Worm (Caenorhabditis elegans) whole organism, L4 larva: Measurements from ENCODE around the gene srh-169.

Source experiments
- F10B5.3 ChIP-seq: sonication (generic microtip); optimal IDR thresholded peaks from 2 replicates; lab custom pipeline; 2016; ENCODE audit warnings: mild to moderate bottlenecking, missing genetic modification characterization, missing compliant biosample characterization
- F49E8.2 ChIP-seq: sonication (generic microtip); optimal IDR thresholded peaks from 2 replicates; lab custom pipeline; 2016; ENCODE audit warnings: missing compliant biosample characterization, mild to moderate bottlenecking, missing genetic modification characterization, borderline replicate concordance
- T20F7.1 ChIP-seq: fragments of 200-800 bp; sonication (Bioruptor generic); optimal IDR thresholded peaks from 2 replicates; lab custom pipeline; 2018; ENCODE audit warnings: mild to moderate bottlenecking, missing genetic modification characterization, missing compliant biosample characterization
- Y75B8A.6 ChIP-seq: fragments of 200-800 bp; sonication (Bioruptor generic); IDR thresholded peaks from 2 replicates; pipeline ENCODE4 v1.3.6; 2022; ENCODE audit warnings: missing genetic modification reagents, missing genetic modification characterization, missing compliant biosample characterization
- ZK546.5 ChIP-seq, 2 experiments: sonication (generic microtip); optimal IDR thresholded peaks; 2 replicates each; lab custom pipeline; 2017; ENCODE audit warnings: missing biosample characterization in 2 of 2, missing genetic modification characterization in 2 of 2
- aha-1 ChIP-seq: fragments of 150-350 bp; peaks from one replicate; lab custom pipeline; 2014; ENCODE audit warnings: missing biosample characterization, missing genetic modification characterization
- arid-1 ChIP-seq: fragments of 200-800 bp; sonication (Bioruptor generic); conservative IDR thresholded peaks from 2 replicates; pipeline ENCODE4 v1.3.6; 2022; ENCODE audit warnings: missing genetic modification reagents, missing genetic modification characterization, missing compliant biosample characterization
- attf-4 ChIP-seq: sonication (generic microtip); optimal IDR thresholded peaks from 3 replicates; lab custom pipeline; 2017; ENCODE audit warnings: missing biosample characterization, missing genetic modification characterization
- ceh-20 ChIP-seq: fragments of 200-800 bp; sonication (Bioruptor generic); IDR thresholded peaks from 2 replicates; pipeline ENCODE4 v1.3.6; 2022; ENCODE audit warnings: missing genetic modification reagents, missing genetic modification characterization, missing compliant biosample characterization
- ceh-32 ChIP-seq: sonication (generic microtip); optimal IDR thresholded peaks from 2 replicates; lab custom pipeline; 2016; ENCODE audit warnings: mild to moderate bottlenecking, missing genetic modification characterization, missing compliant biosample characterization; ENCODE audit not compliant: poor library complexity
- ceh-82 ChIP-seq: sonication (generic microtip); optimal IDR thresholded peaks from 2 replicates; lab custom pipeline; 2017; ENCODE audit warnings: missing biosample characterization, missing genetic modification characterization
- daf-12 ChIP-seq: fragments of 150-350 bp; optimal IDR thresholded peaks from 2 replicates; lab custom pipeline; 2014; ENCODE audit warnings: missing biosample characterization, missing genetic modification reagents, missing genetic modification characterization
- daf-8 ChIP-seq: fragments of 200-800 bp; sonication (Bioruptor generic); IDR thresholded peaks from 2 replicates; pipeline ENCODE4 v1.3.6; 2022; ENCODE audit warnings: missing genetic modification characterization, missing compliant biosample characterization
- dmd-9 ChIP-seq: fragments of 200-800 bp; sonication (Bioruptor generic); IDR thresholded peaks from 2 replicates; pipeline ENCODE4 v1.3.6; 2022; ENCODE audit warnings: missing genetic modification reagents, missing genetic modification characterization, missing compliant biosample characterization
- fos-1 ChIP-seq: fragments of 150-350 bp; optimal IDR thresholded peaks from 2 replicates; lab custom pipeline; 2014; ENCODE audit warnings: missing biosample characterization, missing genetic modification characterization
- jun-1 ChIP-seq: fragments of 150-350 bp; optimal IDR thresholded peaks from 2 replicates; lab custom pipeline; 2014; ENCODE audit warnings: missing biosample characterization, missing genetic modification reagents, missing genetic modification characterization
- lin-1 ChIP-seq: fragments of 200-800 bp; sonication (Bioruptor generic); IDR thresholded peaks from 2 replicates; pipeline ENCODE4 v1.3.6; 2022; ENCODE audit warnings: missing genetic modification reagents, missing genetic modification characterization, missing compliant biosample characterization
- lin-15B ChIP-seq: fragments of 150-350 bp; sonication (generic microtip); optimal IDR thresholded peaks from 3 replicates; lab custom pipeline; 2014; ENCODE audit warnings: missing biosample characterization, missing genetic modification characterization
- lin-38 ChIP-seq: fragments of 200-800 bp; sonication (Bioruptor generic); IDR thresholded peaks from 2 replicates; pipeline ENCODE4 v1.3.6; 2022; ENCODE audit warnings: missing genetic modification reagents, missing genetic modification characterization, missing compliant biosample characterization
- lin-39 ChIP-seq: fragments of 150-350 bp; optimal IDR thresholded peaks from 2 replicates; lab custom pipeline; 2014; ENCODE audit warnings: missing biosample characterization, missing genetic modification reagents, missing genetic modification characterization
- lir-3 ChIP-seq: sonication (generic microtip); optimal IDR thresholded peaks from 2 replicates; lab custom pipeline; 2016; ENCODE audit warnings: mild to moderate bottlenecking, missing genetic modification characterization, missing compliant biosample characterization
- madf-9 ChIP-seq: fragments of 200-800 bp; sonication (Bioruptor generic); conservative IDR thresholded peaks from 2 replicates; pipeline ENCODE4 v1.3.6; 2022; ENCODE audit warnings: missing genetic modification reagents, missing genetic modification characterization, missing compliant biosample characterization
- mep-1 ChIP-seq: fragments of 150-350 bp; sonication (generic microtip); optimal IDR thresholded peaks from 3 replicates; lab custom pipeline; 2014; ENCODE audit warnings: missing biosample characterization, missing genetic modification characterization
- mes-2 ChIP-seq: sonication (generic microtip); optimal IDR thresholded peaks from 2 replicates; lab custom pipeline; 2016; ENCODE audit warnings: missing genotype, mild to moderate bottlenecking, missing genetic modification characterization, missing compliant biosample characterization; ENCODE audit not compliant: poor library complexity, severe bottlenecking
- mxl-2 ChIP-seq: fragments of 200-800 bp; sonication (Bioruptor generic); conservative IDR thresholded peaks from 2 replicates; pipeline ENCODE4 v1.3.6; 2022; ENCODE audit warnings: missing genetic modification reagents, missing genetic modification characterization, missing compliant biosample characterization
- mxl-3 ChIP-seq: fragments of 200-800 bp; sonication (Bioruptor generic); optimal IDR thresholded peaks from 2 replicates; lab custom pipeline; 2018; ENCODE audit warnings: mild to moderate bottlenecking, missing genetic modification characterization, missing compliant biosample characterization
- nhr-102 ChIP-seq: sonication (generic microtip); optimal IDR thresholded peaks from 2 replicates; lab custom pipeline; 2016; ENCODE audit warnings: mild to moderate bottlenecking, missing genetic modification characterization, moderate library complexity, missing compliant biosample characterization
- nhr-25 ChIP-seq: sonication (generic microtip); optimal IDR thresholded peaks from 2 replicates; lab custom pipeline; 2017; ENCODE audit warnings: missing genetic modification characterization, mild to moderate bottlenecking, missing compliant biosample characterization, antibody characterized with exemption, moderate library complexity, borderline replicate concordance; ENCODE audit not compliant: insufficient read depth
- nhr-28 ChIP-seq: fragments of 150-350 bp; optimal IDR thresholded peaks from 2 replicates; lab custom pipeline; 2014; ENCODE audit warnings: missing biosample characterization, missing genetic modification characterization
- nhr-41 ChIP-seq: fragments of 200-800 bp; sonication (Bioruptor generic); IDR thresholded peaks from 2 replicates; pipeline ENCODE4 v1.3.6; 2022; ENCODE audit warnings: missing genetic modification reagents, missing genetic modification characterization, missing compliant biosample characterization
- nhr-48 ChIP-seq: sonication (generic microtip); optimal IDR thresholded peaks from 2 replicates; lab custom pipeline; 2016; ENCODE audit warnings: mild to moderate bottlenecking, missing genetic modification characterization, missing compliant biosample characterization
- php-3 ChIP-seq: fragments of 200-800 bp; sonication (Bioruptor generic); IDR thresholded peaks from 2 replicates; pipeline ENCODE4 v1.3.6; 2022; ENCODE audit warnings: missing genetic modification reagents, missing genetic modification characterization, missing compliant biosample characterization
- saeg-2 ChIP-seq: fragments of 200-800 bp; sonication (Bioruptor generic); IDR thresholded peaks from 2 replicates; pipeline ENCODE4 v1.3.6; 2022; ENCODE audit warnings: missing genetic modification reagents, missing genetic modification characterization, missing compliant biosample characterization
- snpc-4 ChIP-seq: fragments of 150-350 bp; optimal IDR thresholded peaks from 2 replicates; lab custom pipeline; 2014; ENCODE audit warnings: missing biosample characterization, missing genetic modification characterization
- unc-39 ChIP-seq: sonication (generic microtip); optimal IDR thresholded peaks from 2 replicates; lab custom pipeline; 2017; ENCODE audit warnings: missing biosample characterization, missing genetic modification characterization
- unc-62 ChIP-seq, 3 experiments: fragments of 150-350 bp in 1 of 3; sonication (generic microtip); optimal IDR thresholded peaks in 2 of 3; peaks in 1 of 3; 1 replicate in 1 of 3; 2 replicates in 2 of 3; lab custom pipeline; 2014 to 2017; ENCODE audit warnings: missing biosample characterization in 3 of 3, missing genetic modification characterization in 3 of 3, missing genetic modification reagents in 3 of 3, missing genotype in 1 of 3
- zfp-2 ChIP-seq: sonication (generic microtip); optimal IDR thresholded peaks from 2 replicates; lab custom pipeline; 2016; ENCODE audit warnings: mild to moderate bottlenecking, missing genetic modification characterization, missing compliant biosample characterization
- zfp-3 ChIP-seq: fragments of 200-800 bp; sonication (Bioruptor generic); conservative IDR thresholded peaks from 2 replicates; pipeline ENCODE4 v1.3.6; 2022; ENCODE audit warnings: missing genetic modification reagents, missing genetic modification characterization, missing compliant biosample characterization
- ztf-11 ChIP-seq: fragments of 150-350 bp; optimal IDR thresholded peaks from 2 replicates; lab custom pipeline; 2014; ENCODE audit warnings: missing biosample characterization, missing genetic modification characterization

Gene srh-169

DNA sequence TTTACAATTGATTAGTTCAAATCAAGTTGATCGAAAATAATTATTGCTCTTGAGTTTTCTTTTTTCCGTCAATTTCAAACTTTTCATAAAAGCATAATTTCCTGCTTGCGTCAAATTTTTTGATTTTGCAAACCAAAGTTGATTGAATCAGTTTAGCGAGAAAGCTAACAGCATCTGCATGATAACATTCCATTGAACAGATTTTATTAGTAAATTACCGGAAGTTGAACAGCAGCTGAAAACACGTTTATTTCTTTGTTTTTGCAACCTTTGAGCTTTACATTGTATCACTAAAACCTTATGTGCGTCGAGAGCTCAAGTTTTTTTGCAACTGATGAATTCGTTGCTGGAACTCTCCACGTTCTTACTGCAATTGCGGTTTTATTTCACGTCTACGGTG, at the start of gene srh-169:
Gene srh-169, plus strand, starts transcription at position 301 of the 400 bp plus-strand sequence.
- no peak for TF ChIP-seq ZK546.5 (tag; optimal IDR thresholded peaks at IDR 0.05; lab: Kevin White, UChicago)
- peak in 1 of 2 experiments; percentile 58 for TF ChIP-seq unc-62 (GFP tag; optimal IDR thresholded peaks at IDR 0.05 in 1 of 2; lab: Kevin White, UChicago)
- no peak for TF ChIP-seq unc-62 (tag; optimal IDR thresholded peaks at IDR 0.05; lab: Kevin White, UChicago)

DNA sequence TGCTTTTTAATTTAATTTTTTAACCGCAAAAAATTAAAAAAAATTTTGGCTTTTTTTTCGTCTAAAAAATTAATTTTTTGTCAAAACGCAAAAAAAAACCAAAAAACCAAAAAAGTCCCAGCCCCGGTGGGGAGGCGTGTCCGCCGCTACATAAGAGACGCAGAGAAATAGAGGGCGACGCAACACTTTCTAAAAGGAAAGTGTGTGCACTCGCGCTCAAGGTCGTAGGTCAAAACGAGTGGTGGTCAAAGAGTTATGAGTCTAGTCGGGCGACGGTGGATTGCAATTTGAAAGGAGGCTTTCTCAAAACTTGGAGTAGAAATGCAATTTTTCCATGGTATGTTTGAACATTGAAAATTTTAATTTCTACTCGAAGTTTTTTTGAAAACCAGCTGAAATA, 43.1 kb upstream of the srh-169 start:
- TF ChIP-seq madf-9 (GFP tag; lab: Robert Waterston, UW) (no peak), lin-15B (tag; lab: Kevin White, UChicago) (no peak), nhr-102 (tag; lab: Kevin White, UChicago) (no peak), mxl-3 (GFP tag; lab: Kevin White, UChicago) (no peak), T20F7.1 (GFP tag; lab: Kevin White, UChicago) (no peak), Y75B8A.6 (GFP tag; lab: Robert Waterston, UW) (no peak), zfp-3 (GFP tag; lab: Robert Waterston, UW) (no peak), unc-62 (GFP tag; optimal IDR thresholded peaks at IDR 0.05 in 1 of 2; lab: Kevin White, UChicago) (no peak), unc-62 (tag; optimal IDR thresholded peaks at IDR 0.05; lab: Kevin White, UChicago) (no peak), lir-3 (tag; lab: Kevin White, UChicago) (no peak), dmd-9 (GFP tag; lab: Robert Waterston, UW) (no peak), ceh-20 (GFP tag; lab: Robert Waterston, UW) (no peak), zfp-2 (tag; lab: Kevin White, UChicago) (no peak), arid-1 (GFP tag; lab: Robert Waterston, UW) (no peak), lin-38 (GFP tag; lab: Robert Waterston, UW) (no peak), snpc-4 (tag; lab: Kevin White, UChicago) (no peak), saeg-2 (GFP tag; lab: Robert Waterston, UW) (no peak), attf-4 (no peak), lin-39 (tag; lab: Kevin White, UChicago) (no peak), fos-1 (tag; lab: Kevin White, UChicago) (no peak), ceh-32 (tag; lab: Kevin White, UChicago) (no peak)

DNA sequence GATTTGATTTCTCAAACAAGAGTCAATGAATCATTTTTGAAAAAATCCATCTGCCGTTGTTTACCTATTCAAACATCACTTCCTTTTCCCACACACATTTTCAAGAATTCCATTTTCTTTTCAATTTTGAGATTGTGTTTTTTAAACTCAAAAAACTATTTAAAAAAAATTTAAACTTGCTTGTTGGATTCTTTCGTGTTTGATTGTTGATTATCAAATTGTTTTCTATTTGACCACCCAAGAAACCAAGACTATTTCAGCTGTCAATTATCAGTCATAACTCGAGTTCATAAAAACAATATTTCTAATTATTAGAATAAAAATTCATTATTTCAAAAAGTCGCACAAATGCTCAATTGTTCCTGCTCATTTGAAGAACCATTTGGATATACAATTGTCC, 42.4 kb upstream of the srh-169 start, which contains the start of gene srh-8:
Gene srh-8, plus strand, starts transcription at position 301 of the 400 bp plus-strand sequence.
- TF ChIP-seq lin-38 (GFP tag; lab: Robert Waterston, UW) (no peak), F49E8.2 (no peak), mep-1 (tag; lab: Kevin White, UChicago) (no peak), lin-1 (no peak), aha-1 (tag; lab: Kevin White, UChicago) (peak; percentile 25), daf-8 (GFP tag; lab: Robert Waterston, UW) (no peak)

DNA sequence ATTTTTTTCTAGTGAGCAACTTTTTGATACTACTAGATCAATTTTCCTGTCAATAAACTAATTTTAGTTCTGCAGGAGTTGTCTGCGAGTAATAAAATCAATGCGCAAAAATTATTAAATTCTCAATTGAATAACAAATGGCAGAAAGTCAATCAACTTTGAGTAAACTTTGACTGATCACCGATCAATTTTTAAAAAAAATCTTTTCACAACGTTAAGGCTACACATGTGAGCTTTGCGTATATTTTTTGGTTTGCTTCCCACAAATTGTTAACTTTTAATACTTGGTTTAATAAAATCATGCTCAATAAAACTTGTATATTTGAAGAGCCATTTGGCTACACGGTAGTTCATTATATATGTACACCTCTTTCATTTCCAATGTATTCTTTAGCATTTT, 39.7 kb upstream of the srh-169 start, which contains the start of gene srh-7:
Gene srh-7, plus strand, starts transcription at position 301 of the 400 bp plus-strand sequence.
- no peak for TF ChIP-seq nhr-48 (tag; lab: Kevin White, UChicago)
- no peak for TF ChIP-seq unc-39 (tag; lab: Kevin White, UChicago)
- no peak for TF ChIP-seq php-3
- TF ChIP-seq daf-12 (tag; lab: Kevin White, UChicago), result no peak
- TF ChIP-seq F10B5.3 (tag; lab: Kevin White, UChicago), result no peak
- TF ChIP-seq jun-1, result no peak
- TF ChIP-seq ztf-11 (tag; lab: Kevin White, UChicago), result no peak
- TF ChIP-seq mxl-2, result no peak
- no peak for TF ChIP-seq ceh-82 (tag; lab: Kevin White, UChicago)
- no peak for TF ChIP-seq nhr-25 (tag; lab: Kevin White, UChicago)
- no peak for TF ChIP-seq aha-1 (tag; lab: Kevin White, UChicago)
- TF ChIP-seq nhr-41 (GFP tag; lab: Robert Waterston, UW), result no peak
- TF ChIP-seq lin-38 (GFP tag; lab: Robert Waterston, UW), result no peak
- TF ChIP-seq mes-2 (tag; lab: Kevin White, UChicago), result no peak
- no peak for TF ChIP-seq arid-1 (GFP tag; lab: Robert Waterston, UW)
- no peak for TF ChIP-seq nhr-28 (tag; lab: Kevin White, UChicago)
